Worm (Caenorhabditis elegans): ENCODE results near the gene dpy-2.

ce11 chrII:6709680-6710079 lies 4.4 kb upstream of the dpy-2 start:
- TF ChIP-seq tbx-7 (tag; optimal IDR thresholded peaks at IDR 0.05) (no peak), C08G9.2 (tag; optimal IDR thresholded peaks at IDR 0.05) (no peak), ceh-45 (GFP tag; IDR thresholded peaks at IDR 0.05) (no peak), ceh-19 (GFP tag; optimal IDR thresholded peaks at IDR 0.05) (no peak), pqm-1 (tag; optimal IDR thresholded peaks at IDR 0.05) (no peak), sox-2 (GFP tag; IDR thresholded peaks at IDR 0.05) (no peak), nhr-11 (tag; optimal IDR thresholded peaks at IDR 0.05) (no peak), ceh-14 (tag; optimal IDR thresholded peaks at IDR 0.05) (no peak), sox-4 (tag; optimal IDR thresholded peaks at IDR 0.05) (no peak), unc-86 (tag; optimal IDR thresholded peaks at IDR 0.05) (no peak), lin-11 (tag; optimal IDR thresholded peaks at IDR 0.05) (no peak)
